Worm (Caenorhabditis elegans) whole organism, early embryonic: Measurements from ENCODE around the gene T11F9.1.

Experiments used
- hmbx-1 ChIP-seq: sonication (generic microtip); optimal IDR thresholded peaks from 2 replicates; lab custom pipeline; 2016; ENCODE audit warnings: mild to moderate bottlenecking, missing genetic modification characterization, missing compliant biosample characterization
- tbx-37 ChIP-seq: fragments of 200-800 bp; sonication (Bioruptor generic); conservative IDR thresholded peaks from 2 replicates; pipeline ENCODE4 v1.3.6; 2022; ENCODE audit warnings: missing genetic modification reagents, missing genetic modification characterization, missing compliant biosample characterization

- TF ChIP-seq tbx-37 (GFP tag; lab: Robert Waterston, UW) (no peak), hmbx-1 (no peak)
Observed at ce11 chrV:11472209-11472608, 12.9 kb downstream of the T11F9.1 start, which contains the start of the genes nas-20 and nas-21.
